Worm (Caenorhabditis elegans) whole organism, young adult: ENCODE measurements around the gene mmcm-1.

Experiments
- T07F8.4 ChIP-seq: sonication (generic microtip); optimal IDR thresholded peaks from 2 replicates; lab custom pipeline; 2016; ENCODE audit warnings: mild to moderate bottlenecking, missing genetic modification characterization, moderate library complexity, missing compliant biosample characterization
- ama-1 ChIP-seq, 3 experiments: fragments of 150-350 bp in 1 of 3; sonication (generic microtip) in 2 of 3; optimal IDR thresholded peaks; 2 replicates each; lab custom pipeline; 2014 to 2018; ENCODE audit warnings: missing biosample characterization in 2 of 3, missing genetic modification characterization in 2 of 3, missing genetic modification reagents in 2 of 3
- attf-5 ChIP-seq: fragments of 200-800 bp; sonication (Bioruptor generic); optimal IDR thresholded peaks from 2 replicates; lab custom pipeline; 2018; ENCODE audit warnings: mild to moderate bottlenecking, missing genetic modification characterization, missing compliant biosample characterization
- gei-17 ChIP-seq: fragments of 200-800 bp; sonication (Bioruptor generic); optimal IDR thresholded peaks from 2 replicates; lab custom pipeline; 2018; ENCODE audit warnings: mild to moderate bottlenecking, missing genetic modification characterization, missing compliant biosample characterization
- madf-10 ChIP-seq: sonication (generic microtip); optimal IDR thresholded peaks from 2 replicates; lab custom pipeline; 2016; ENCODE audit warnings: mild to moderate bottlenecking, missing genetic modification characterization, missing compliant biosample characterization
- nhr-90 ChIP-seq: sonication (generic microtip); optimal IDR thresholded peaks from 2 replicates; lab custom pipeline; 2016; ENCODE audit warnings: missing genotype, mild to moderate bottlenecking, missing genetic modification characterization, missing compliant biosample characterization
- zim-3 ChIP-seq: sonication (generic microtip); optimal IDR thresholded peaks from 2 replicates; lab custom pipeline; 2017; ENCODE audit warnings: mild to moderate bottlenecking, missing genetic modification characterization, moderate library complexity, missing compliant biosample characterization

DNA sequence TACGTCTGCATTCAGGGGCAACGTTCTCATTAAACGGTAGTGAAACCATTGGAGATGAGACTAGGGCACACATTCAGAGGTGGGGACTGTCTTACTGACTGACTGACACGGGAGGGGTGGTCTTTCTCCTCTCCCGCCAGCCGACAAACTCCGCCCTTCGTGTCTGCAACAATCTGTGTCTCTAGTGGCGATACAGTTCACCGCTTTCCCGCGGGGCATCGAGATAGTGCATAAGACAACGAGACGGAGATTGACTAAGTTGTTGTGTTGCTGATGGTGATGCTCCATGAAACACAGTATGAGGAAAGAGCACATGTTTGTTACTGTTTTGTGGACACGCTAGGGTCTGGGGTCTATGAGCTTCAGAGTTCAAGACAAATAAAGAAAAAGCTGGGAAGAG is 34.1 kb downstream of the mmcm-1 start:
- TF ChIP-seq ama-1 (optimal IDR thresholded peaks at IDR 0.05; lab: Kevin White, UChicago) (no peak), ama-1 (GFP tag; optimal IDR thresholded peaks at IDR 0.05; lab: Kevin White, UChicago) (no peak), gei-17 (GFP tag; lab: Kevin White, UChicago) (no peak), nhr-90 (no peak), zim-3 (no peak), madf-10 (no peak), T07F8.4 (tag; lab: Kevin White, UChicago) (no peak), attf-5 (GFP tag; lab: Kevin White, UChicago) (peak; percentile 31)
